Fruit fly (Drosophila melanogaster): Measurements from ENCODE around the gene CG34241.

The CG34241 gene

dm6 chr3L:12124975-12125374 is 2.8 kb upstream of the CG34241 start, which contains the start of gene yps (continued):
- peak; percentile 89 for TF ChIP-seq fd3F (GFP tag; optimal IDR thresholded peaks at IDR 0.05)
- TF ChIP-seq CTCF (GFP tag; optimal IDR thresholded peaks at IDR 0.05), result peak; percentile 68
- TF ChIP-seq CG17568 (GFP tag; optimal IDR thresholded peaks at IDR 0.05), result peak; percentile 96
- TF ChIP-seq hkb (optimal IDR thresholded peaks at IDR 0.05), result no peak
- peak; percentile 94 for TF ChIP-seq hkb (GFP tag; IDR thresholded peaks at IDR 0.05)
- peak; percentile 80 for TF ChIP-seq Spps (tag; optimal IDR thresholded peaks at IDR 0.05)
- peak; percentile 85 for TF ChIP-seq CG3163 (GFP tag; optimal IDR thresholded peaks at IDR 0.05)
- TF ChIP-seq CG14050 (GFP tag; IDR thresholded peaks at IDR 0.05), result peak; percentile 87
- peak; percentile 99 for TF ChIP-seq CG17912 (GFP tag; optimal IDR thresholded peaks at IDR 0.05)
- peak; percentile 39; the same call in 1 of the 2 replicates for TF ChIP-seq Taf1 (GFP tag; IDR thresholded peaks at IDR 0.05)
- TF ChIP-seq CG8089 (GFP tag; optimal IDR thresholded peaks at IDR 0.05), result peak; percentile 94
- TF ChIP-seq ac (GFP tag; optimal IDR thresholded peaks at IDR 0.05), result peak; percentile 89
- TF ChIP-seq CG12236 (GFP tag; optimal IDR thresholded peaks at IDR 0.05), result peak; percentile 94
- TF ChIP-seq Hey (tag; optimal IDR thresholded peaks at IDR 0.05), result peak; percentile 95
- TF ChIP-seq peb (GFP tag; IDR thresholded peaks at IDR 0.05), result peak; percentile 60
- TF ChIP-seq HHEX (GFP tag; optimal IDR thresholded peaks at IDR 0.05), result peak; percentile 97
- peak; percentile 76 for TF ChIP-seq gem (tag; optimal IDR thresholded peaks at IDR 0.05)
- TF ChIP-seq CG14441 (GFP tag; IDR thresholded peaks at IDR 0.05), result peak; percentile 84
- peak; percentile 90 for TF ChIP-seq CG10274 (GFP tag; optimal IDR thresholded peaks at IDR 0.05)
- peak; percentile 86 for TF ChIP-seq CG10366 (GFP tag; IDR thresholded peaks at IDR 0.05)
- peak; percentile 78 for TF ChIP-seq E2f2 (GFP tag; IDR thresholded peaks at IDR 0.05)
- TF ChIP-seq Myb (GFP tag; optimal IDR thresholded peaks at IDR 0.05), result peak; percentile 98
- peak; percentile 90 for TF ChIP-seq Six4 (GFP tag; optimal IDR thresholded peaks at IDR 0.05)
- no peak for TF ChIP-seq Tbp (GFP tag; optimal IDR thresholded peaks at IDR 0.05)
- TF ChIP-seq Stat92E (GFP tag; optimal IDR thresholded peaks at IDR 0.05), result peak in 1 of 3 experiments; percentile 73
- peak; percentile 79 for TF ChIP-seq Scr (GFP tag; IDR thresholded peaks at IDR 0.05; ENCODE audit: partially characterized antibody)
- peak; percentile 33; the same call in 1 of the 2 replicates for TF ChIP-seq CG2129 (GFP tag; IDR thresholded peaks at IDR 0.05; ENCODE audit: partially characterized antibody)
- peak; percentile 94 for TF ChIP-seq CG12219 (GFP tag; optimal IDR thresholded peaks at IDR 0.05)
- TF ChIP-seq D19A (tag; optimal IDR thresholded peaks at IDR 0.05), result peak; percentile 66
- TF ChIP-seq NC2β (GFP tag; optimal IDR thresholded peaks at IDR 0.05), result peak; percentile 99
- peak; percentile 95 for TF ChIP-seq Fer3 (tag; optimal IDR thresholded peaks at IDR 0.05)
- TF ChIP-seq CG9817 (tag; optimal IDR thresholded peaks at IDR 0.05), result peak; percentile 90
- peak; percentile 81 for TF ChIP-seq CG6791 (GFP tag; IDR thresholded peaks at IDR 0.05; ENCODE audit: partially characterized antibody)
- TF ChIP-seq B-H1 (GFP tag; IDR thresholded peaks at IDR 0.05), result peak; percentile 74; the same call in 2 of the 3 replicates
- peak; percentile 86 for TF ChIP-seq salm (tag; optimal IDR thresholded peaks at IDR 0.05)
- TF ChIP-seq CG30431 (GFP tag; optimal IDR thresholded peaks at IDR 0.05), result peak; percentile 77
- TF ChIP-seq CG43689 (GFP tag; IDR thresholded peaks at IDR 0.05), result peak; percentile 83
- peak; percentile 83 to 95 for TF ChIP-seq Hr51 (GFP tag; optimal IDR thresholded peaks at IDR 0.05)
- no peak for TF ChIP-seq jing (GFP tag; optimal IDR thresholded peaks at IDR 0.05)
- TF ChIP-seq CG10209 (GFP tag; optimal IDR thresholded peaks at IDR 0.05), result peak; percentile 94
- no peak for TF ChIP-seq yki (optimal IDR thresholded peaks at IDR 0.05)
- peak; percentile 95 for TF ChIP-seq HmgZ (tag; optimal IDR thresholded peaks at IDR 0.05)
- TF ChIP-seq Atf6 (GFP tag; IDR thresholded peaks at IDR 0.05), result peak; percentile 90
- TF ChIP-seq ATbp (GFP tag; optimal IDR thresholded peaks at IDR 0.05), result peak; percentile 96
- peak; percentile 76 for TF ChIP-seq CG14965 (GFP tag; optimal IDR thresholded peaks at IDR 0.05; ENCODE audit: borderline replicate concordance)
- TF ChIP-seq her (GFP tag; optimal IDR thresholded peaks at IDR 0.05), result peak; percentile 96
- peak in 1 of 3 experiments; percentile 61 for TF ChIP-seq lola (GFP tag; optimal IDR thresholded peaks at IDR 0.05)
- TF ChIP-seq Ptx1 (GFP tag; IDR thresholded peaks at IDR 0.05), result peak; percentile 82
- no peak for TF ChIP-seq pan (optimal IDR thresholded peaks at IDR 0.05)
- TF ChIP-seq pan (GFP tag; optimal IDR thresholded peaks at IDR 0.05 in 1 of 2, IDR thresholded peaks at IDR 0.05 in 1 of 2), result peak in 1 of 2 experiments; percentile 93
- peak; percentile 87 for TF ChIP-seq CG6175 (GFP tag; IDR thresholded peaks at IDR 0.05)
- TF ChIP-seq hth (optimal IDR thresholded peaks at IDR 0.05), result no peak
